Worm (Caenorhabditis elegans) whole organism, midembryonic: ENCODE data around the gene sre-49.

Experiments
- T22C8.4 ChIP-seq: fragments of 200-800 bp; sonication (Bioruptor generic); IDR thresholded peaks from 2 replicates; pipeline ENCODE4 v1.3.6; 2022; ENCODE audit warnings: missing genetic modification characterization, missing compliant biosample characterization
- flt-1 ChIP-seq: fragments of 200-800 bp; sonication (Bioruptor generic); IDR thresholded peaks from 2 replicates; pipeline ENCODE4 v1.3.6; 2022; ENCODE audit warnings: missing genetic modification characterization, missing compliant biosample characterization
- klf-2 ChIP-seq: fragments of 200-800 bp; sonication (Bioruptor generic); conservative IDR thresholded peaks from 2 replicates; pipeline ENCODE4 v1.3.6; 2022; ENCODE audit warnings: missing genetic modification reagents, missing genetic modification characterization, missing compliant biosample characterization
- ref-1 ChIP-seq: fragments of 200-800 bp; sonication (Bioruptor generic); conservative IDR thresholded peaks from 2 replicates; pipeline ENCODE4 v1.3.6; 2022; ENCODE audit warnings: missing genetic modification reagents, missing genetic modification characterization, missing compliant biosample characterization

- no peak for TF ChIP-seq T22C8.4 (GFP tag; lab: Robert Waterston, UW)
- TF ChIP-seq flt-1 (GFP tag; lab: Robert Waterston, UW) = no peak
- TF ChIP-seq ref-1 (GFP tag; lab: Robert Waterston, UW) = no peak
- no peak for TF ChIP-seq klf-2
These were observed 31.2 kb downstream of the sre-49 start for ce11 chrII:12349866-12350265.
